Worm (Caenorhabditis elegans): Measurements from ENCODE around the gene glb-16.

- TF ChIP-seq tbx-37 (GFP tag; conservative IDR thresholded peaks at IDR 0.05) (no peak), ama-1 (optimal IDR thresholded peaks at IDR 0.05) (no peak), hmg-4 (GFP tag; optimal IDR thresholded peaks at IDR 0.05) (no peak)
These were observed 32.8 kb downstream of the glb-16 start for ce11 chrX:7507141-7507540.

Data from whole organism, early embryonic.